Fruit fly (Drosophila melanogaster) whole organism, adult: Measurements from ENCODE around the gene CG17982.

Source experiments
- CG14711 ChIP-seq: fragments of 200-800 bp; sonication (Bioruptor generic); optimal IDR thresholded peaks from 2 replicates; lab custom pipeline; 2018; ENCODE audit warnings: missing biosample characterization, mild to moderate bottlenecking, missing genetic modification characterization, moderate library complexity
- tj ChIP-seq: fragments of 200-800 bp; sonication (Bioruptor generic); optimal IDR thresholded peaks from 3 replicates; lab custom pipeline; 2017; ENCODE audit warnings: missing biosample characterization, mild to moderate bottlenecking, missing genetic modification characterization, moderate library complexity

dm6 chrX:8162692-8163091 lies 19.1 kb upstream of the CG17982 start, which contains the start of gene CG10761:
- no peak for TF ChIP-seq tj (GFP tag; lab: Kevin White, UChicago)
- no peak for TF ChIP-seq CG14711 (tag; lab: Kevin White, UChicago)
